Worm (Caenorhabditis elegans) whole organism, dauer: ENCODE measurements around the gene T28C12.6.

Experiments
- unc-62 ChIP-seq: sonication (generic microtip); optimal IDR thresholded peaks from 2 replicates; lab custom pipeline; 2017; ENCODE audit warnings: missing biosample characterization, missing genetic modification reagents, missing genetic modification characterization

The T28C12.6 gene

DNA sequence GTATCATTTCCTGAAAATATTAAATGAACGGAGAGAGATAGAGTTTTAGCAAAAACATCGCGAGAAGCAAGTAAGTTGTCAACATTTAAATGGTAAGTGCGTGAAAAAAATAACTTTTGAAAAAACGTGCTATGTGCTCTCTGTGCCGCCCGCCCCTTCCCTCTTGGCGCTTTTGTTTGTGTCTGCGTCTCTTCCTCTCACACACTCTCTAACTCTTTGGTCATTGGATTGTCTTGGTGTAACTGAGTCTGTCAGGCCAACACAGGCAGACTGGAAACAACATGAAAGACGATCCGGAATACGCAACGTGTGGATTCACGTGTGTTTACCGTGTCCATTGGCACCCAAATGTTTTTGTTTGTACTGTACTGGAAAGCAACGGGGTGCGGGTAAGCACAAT, at the start of gene T28C12.6:
Gene T28C12.6, minus strand, starts transcription at position 12 of the 400 bp plus-strand sequence.
- TF ChIP-seq unc-62, result no peak

DNA sequence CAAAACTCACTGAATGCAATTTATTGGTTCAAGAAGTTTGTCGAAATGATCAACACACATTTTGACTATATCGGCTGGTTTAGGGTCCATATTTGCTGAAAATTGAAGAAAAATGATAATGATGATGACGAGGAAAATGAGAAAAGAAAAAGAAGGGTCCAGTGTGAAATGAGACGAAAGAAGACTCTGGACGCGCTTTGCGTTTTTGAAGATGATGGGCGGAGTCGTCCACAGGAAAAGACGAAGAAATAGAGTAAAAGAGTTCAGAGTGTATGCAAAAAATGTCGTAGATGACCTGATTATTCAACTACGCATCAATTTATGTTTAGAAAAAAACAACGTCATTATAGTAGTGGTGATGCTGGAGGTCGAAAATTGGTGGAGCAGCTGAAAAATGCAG, 38.9 kb upstream of the T28C12.6 start, which contains the start of gene F13H6.5:
Gene F13H6.5, minus strand, starts transcription at position 101 of the 400 bp plus-strand sequence.
- TF ChIP-seq unc-62, result no peak

DNA sequence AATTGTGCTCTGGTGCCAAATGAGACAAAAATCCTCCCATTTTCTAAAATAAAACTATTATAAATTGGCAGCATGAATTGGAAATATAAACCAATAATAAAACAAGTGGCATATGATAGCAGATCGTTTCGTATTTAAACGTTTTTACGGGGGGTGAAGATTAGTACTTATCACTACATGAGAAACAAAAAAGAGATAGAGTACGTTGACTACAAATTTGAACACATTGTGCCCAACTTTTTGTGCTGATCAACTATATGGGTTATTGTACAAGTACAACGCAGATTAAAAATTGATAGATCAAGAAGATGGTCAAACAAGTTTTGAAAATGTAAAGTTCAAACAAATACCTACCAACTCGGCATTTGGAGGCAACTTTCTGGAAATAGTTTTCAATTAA, 32.6 kb upstream of the T28C12.6 start:
- no peak for TF ChIP-seq unc-62

DNA sequence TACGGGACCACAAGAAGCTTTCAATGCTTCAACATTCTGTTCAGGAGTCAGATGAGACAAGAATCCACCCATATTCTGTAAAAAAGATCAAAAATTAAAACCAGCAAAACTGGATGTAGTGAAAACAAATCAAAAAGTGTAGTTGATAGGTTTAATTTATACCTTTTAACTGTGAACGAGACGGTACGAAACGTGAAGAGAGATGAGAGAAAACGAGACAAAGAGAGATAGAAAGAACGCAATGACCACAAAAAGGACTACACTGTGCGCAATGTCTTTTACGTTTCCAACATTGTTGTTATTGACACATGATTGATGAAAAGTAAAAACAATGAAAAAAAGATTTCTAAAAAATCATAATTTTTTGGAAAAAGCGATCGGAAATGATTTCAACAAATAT, 29.7 kb upstream of the T28C12.6 start, which contains the start of gene cest-33:
Gene cest-33, minus strand, starts transcription at position 75 of the 400 bp plus-strand sequence.
- no peak for TF ChIP-seq unc-62

DNA sequence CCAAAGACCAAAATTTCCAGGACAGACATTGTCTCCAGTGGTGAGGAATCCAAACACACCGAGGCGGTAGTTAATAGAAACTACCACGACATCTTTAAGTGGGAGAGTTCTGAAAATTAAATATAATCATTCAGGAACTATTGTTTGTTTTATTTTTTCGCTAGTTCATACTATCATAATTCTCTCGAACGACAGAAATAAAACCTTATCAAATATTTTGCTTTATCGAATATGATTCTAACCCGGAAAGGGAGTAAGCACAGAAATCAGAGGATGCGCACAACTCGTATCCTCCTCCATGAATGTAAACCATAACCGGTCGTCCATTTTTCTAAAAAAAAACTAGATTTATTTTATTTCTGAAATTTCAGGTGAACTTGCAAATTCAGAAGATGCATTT, 28.9 kb upstream of the T28C12.6 start:
- TF ChIP-seq unc-62, result no peak

DNA sequence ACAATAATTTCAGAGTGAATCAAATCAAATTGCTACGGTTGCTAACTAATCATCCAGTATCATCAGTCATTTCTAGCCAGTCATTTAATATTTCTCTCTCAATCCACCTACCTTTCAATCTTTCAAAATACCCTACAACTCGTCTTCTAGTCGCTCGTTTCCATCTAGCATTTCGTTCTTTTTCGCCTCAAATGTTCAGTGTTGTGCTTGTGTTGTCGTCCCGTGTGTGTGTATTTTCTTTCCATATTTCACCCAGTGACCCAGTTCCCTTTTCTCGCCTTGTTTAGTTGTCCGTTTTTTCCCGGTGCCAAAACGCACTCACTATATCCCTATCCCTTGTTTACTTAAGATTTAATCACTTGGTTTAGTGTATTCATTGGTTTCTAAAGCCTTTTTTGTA, 25.8 kb upstream of the T28C12.6 start:
- TF ChIP-seq unc-62, result no peak

DNA sequence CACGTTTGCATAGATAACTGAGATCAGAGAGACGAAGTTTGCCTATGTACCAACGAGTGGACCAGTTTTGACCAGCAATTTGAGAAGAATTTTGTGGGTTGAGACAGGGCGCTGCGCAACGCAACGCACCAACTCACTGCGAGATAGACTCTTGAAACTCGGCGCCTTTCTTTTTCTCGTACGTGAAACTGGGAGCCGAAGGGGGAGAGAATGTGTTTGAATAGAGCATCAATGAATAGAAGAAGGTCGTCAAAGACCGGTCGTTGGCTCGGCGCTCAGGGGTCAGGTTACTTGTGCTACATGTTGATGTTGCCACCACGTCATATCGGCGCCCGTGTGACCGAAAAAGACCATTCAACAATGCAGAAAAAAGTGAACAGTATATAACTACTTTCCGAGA, 23.6 kb upstream of the T28C12.6 start:
- TF ChIP-seq unc-62, result no peak

DNA sequence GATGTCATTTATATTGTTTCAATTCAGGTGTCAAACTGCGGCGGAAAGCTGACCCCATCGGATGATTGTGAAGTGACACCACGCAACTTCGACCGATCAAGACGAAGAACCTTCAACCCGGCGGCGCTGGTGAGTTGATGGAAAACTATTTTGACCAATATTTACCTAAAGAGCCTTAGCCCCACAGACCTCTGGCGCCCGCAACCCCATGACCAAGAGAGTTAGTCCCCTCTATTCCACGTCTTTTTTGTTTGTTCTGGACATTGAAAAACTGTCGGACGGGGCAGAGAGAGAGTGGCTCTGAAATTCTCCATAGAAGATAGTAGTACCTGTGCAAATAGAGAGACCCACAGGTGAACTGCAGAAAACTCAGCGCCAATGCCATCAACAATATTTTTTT, 22.8 kb upstream of the T28C12.6 start:
- no peak for TF ChIP-seq unc-62

DNA sequence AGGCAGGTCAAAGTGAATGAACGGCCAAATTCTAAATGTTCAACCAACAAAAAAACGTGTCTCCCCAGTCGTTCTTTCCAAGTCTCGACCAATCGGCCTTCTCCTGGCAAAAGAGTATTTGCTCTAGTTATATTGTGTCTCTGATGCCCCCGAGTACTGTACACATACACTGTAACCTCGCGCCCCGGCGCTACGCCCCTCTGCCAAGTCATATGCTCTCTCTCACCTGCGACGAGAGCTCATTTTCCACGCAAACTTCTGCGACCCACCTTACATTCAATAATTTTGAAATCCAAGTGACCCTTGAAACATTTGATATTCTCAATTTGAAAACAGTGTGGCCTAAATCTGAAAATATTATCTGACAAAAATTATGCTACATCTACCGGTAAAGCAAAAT, 21.3 kb upstream of the T28C12.6 start:
- no peak for TF ChIP-seq unc-62

DNA sequence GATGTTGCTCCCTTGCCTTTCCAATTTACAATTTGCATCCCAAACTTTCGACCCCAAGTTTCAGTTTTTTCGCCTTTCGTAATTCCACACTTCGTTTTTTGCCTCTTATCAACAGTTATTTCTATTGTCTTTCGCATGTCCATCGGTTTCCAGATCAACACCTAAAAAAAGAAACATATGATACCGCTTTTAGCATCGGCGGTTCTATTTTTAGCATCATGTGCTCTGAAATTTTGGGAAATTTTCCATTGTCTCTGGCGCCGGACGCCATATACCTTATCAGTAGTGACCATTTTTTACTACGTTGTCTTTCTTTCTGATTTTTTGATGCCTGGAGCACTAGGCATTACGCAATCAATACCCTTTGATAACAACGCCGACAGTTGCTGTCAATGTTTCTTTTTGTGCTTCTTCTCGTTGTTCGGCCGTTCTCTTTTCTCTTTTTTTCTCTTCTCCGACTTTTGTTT, 20.1 kb upstream of the T28C12.6 start, which contains the start of gene bcl-11:
Gene bcl-11, plus strand, starts transcription at position 51 of the 467 bp plus-strand sequence.
- TF ChIP-seq unc-62, result no peak

DNA sequence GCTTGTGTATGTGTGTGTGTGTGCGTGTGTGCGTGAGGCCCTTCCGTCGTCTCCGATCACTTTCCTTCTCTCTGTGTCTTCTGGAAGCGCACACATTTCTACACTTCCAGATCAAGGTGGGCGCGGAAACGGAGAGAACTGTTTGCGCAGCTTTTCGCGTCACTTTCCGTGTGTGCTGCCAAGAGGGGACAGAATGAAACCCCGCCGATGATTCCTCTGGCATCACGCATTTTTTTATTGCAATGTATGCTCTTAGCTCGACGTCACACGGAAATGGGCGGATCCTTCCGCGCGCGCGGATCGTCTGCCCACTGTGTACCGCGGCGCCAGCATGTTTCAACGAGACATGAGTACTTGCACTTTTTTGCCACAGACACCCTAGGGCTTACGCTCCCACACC, 19.5 kb upstream of the T28C12.6 start:
- TF ChIP-seq unc-62, result no peak

DNA sequence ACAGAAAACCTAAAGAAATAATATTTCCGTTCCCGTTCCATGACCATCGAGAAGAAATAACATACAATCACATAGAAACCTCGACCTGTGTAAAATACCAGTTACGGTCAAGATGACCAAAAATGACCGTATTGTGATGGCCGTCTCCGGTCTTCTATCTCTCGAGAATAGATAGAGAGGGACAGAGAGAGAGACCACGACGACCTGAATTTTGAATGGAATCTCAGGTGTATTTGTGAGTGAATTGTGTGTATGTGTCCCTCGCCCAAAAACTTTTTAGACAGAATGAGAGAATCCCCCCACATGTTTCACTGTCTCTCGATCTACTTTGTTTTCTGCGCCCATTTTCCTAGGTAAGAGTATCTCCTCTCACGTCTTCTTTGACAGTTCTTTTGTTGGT, 18.9 kb upstream of the T28C12.6 start:
- no peak for TF ChIP-seq unc-62

DNA sequence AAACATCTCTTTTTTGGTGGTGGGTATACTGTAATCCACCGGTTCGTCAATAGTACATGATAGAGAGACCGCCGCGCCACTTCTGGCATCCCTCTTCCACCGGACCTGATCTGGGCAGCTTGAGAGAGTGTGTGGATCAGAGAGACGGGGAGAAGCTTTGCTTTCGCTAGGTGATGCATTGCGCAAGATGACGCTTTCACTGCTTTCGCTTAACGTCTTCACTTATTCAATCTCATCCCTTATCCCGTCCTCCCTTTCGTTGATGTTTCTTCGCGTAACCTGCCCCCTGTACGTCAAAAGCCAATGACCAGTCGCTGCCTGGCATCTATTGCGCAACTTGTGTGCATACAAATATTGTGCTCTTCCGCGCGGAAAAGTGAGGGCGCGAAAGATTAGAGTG, 18.3 kb upstream of the T28C12.6 start:
- no peak for TF ChIP-seq unc-62

DNA sequence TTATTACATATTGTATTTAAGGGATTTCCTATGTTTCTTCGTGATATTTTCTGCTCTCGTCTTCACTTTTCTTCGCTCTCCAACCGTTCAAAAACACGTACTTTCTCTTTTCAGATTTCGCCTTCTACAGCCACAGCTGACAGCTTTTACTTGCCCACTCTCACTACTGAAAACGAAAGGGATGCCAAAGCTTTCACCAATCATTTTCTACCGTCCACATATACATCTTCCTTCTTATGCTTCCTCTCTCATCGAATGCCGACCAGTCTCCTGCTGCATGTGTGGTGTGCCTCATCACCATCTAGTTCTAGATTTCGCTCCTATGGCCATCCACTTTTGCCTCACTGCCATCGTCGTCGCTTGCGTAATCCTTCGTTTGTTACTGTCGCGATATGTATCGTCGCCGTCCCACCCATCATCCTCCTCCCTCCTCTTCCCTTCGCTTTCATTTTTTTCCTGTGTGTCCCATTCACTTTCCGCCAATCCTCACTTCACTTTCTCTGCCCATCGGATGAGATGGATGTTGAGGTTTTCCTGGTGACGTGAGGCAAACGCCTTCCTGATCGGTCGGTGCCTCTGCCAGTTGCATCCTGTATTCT, 17.4 kb upstream of the T28C12.6 start:
- no peak for TF ChIP-seq unc-62

DNA sequence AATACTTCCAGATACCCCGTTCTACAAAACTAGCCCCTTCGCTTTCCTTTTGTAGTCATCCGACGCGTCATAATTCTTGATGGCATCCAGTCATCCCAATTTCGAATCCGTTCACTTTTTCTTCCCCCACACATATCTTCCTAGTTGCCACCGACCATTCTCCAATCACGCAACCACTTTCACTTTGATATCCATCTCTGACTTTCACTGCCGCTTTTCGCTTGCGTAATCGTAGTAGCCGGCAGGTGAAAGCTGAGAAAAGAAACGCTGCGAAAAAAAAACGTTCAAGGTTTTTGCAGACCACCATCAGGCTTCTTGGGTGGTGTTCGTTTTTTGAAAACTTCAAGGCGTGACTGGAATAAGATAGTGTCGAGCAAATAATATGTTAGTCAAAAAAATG, 16.4 kb upstream of the T28C12.6 start:
- TF ChIP-seq unc-62, result no peak

DNA sequence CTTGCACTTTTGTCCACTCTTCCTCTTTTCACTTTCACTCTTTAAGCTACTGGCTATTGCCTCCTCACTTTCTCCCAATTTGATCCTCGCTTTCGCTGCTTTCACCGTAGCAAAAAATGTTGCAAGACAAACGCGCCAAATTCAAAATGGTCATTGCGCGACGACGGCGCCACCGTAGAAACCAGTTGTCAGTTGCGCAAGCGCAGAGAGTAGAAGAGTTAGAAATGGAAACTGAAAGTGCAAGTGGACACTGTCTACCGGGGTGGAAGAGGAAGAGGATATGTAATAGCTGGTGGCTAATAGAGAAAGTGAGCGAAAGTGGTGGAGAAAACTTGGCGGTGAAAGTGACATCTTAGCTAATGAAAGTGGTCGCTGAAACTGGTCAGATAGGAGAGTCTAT, 15.2 kb upstream of the T28C12.6 start:
- no peak for TF ChIP-seq unc-62

DNA sequence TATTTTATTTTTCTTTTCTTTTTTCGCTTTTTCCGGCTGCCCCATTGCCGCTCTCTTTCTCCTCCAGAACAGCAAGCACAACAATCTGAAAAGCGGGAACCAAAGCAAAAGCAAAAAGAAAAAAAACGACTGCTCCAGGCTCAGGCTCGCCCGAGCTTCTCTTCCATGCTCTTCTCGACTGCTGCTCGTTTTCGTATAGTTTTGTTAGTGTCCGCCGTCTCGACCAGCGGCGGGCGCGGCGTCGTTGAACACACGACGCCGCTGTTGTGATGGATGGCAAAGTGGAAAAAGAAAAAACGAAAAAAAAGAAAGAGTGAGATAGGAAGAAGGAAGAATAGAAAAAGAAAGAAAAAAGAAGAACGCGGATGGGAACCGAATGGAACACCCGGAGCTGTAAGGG, 14.2 kb upstream of the T28C12.6 start:
- TF ChIP-seq unc-62, result no peak

DNA sequence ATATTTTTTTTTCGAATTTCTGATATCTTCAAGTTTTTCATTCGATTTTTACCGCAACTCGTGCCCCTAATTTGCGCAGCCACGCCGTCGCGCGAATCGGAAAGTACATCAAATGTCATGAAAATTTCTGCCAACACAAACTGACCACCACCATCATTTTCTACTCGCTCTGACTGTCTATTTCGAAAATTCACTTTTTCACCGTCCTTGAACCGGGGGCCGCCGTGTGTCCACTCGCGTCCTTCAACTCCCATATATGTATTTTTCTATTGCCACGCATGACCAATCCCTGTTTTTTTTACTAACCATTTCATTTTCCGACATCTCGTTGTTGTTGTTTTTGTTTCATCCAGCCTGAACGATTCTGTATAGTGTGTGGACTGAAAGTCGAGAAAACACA, 13.7 kb upstream of the T28C12.6 start:
- no peak for TF ChIP-seq unc-62

DNA sequence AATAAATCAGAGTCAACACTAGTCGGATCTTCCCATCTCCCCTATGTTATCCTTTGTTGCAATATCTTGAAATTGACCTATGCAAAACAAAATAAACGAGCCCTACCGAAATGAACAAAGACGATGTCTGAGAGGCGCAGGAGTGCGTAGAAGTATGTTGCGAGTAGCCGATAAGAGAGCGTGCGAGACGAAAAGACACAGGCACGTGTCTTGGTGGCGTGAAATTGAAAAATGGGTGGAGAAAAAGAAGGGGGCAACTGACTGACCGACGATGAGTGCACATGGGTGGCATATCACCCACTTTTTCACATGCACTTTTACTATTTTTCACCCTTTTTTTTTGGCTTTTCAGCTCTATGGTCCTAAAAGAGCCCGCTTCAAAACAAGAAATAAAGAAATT, 12.2 kb upstream of the T28C12.6 start:
- TF ChIP-seq unc-62, result no peak
